Fruit fly (Drosophila melanogaster) Kc167 (cell line): ENCODE data around the gene Sirt7.

Source experiments
- h ChIP-seq: fragments of >200 bp; optimal IDR thresholded peaks from 3 replicates; lab custom pipeline; 2018; ENCODE audit warnings: missing external identifiers
- insv ChIP-seq: fragments of >200 bp; optimal IDR thresholded peaks from 3 replicates; lab custom pipeline; 2018; ENCODE audit warnings: missing external identifiers
- psq ChIP-seq: fragments of >200 bp; optimal IDR thresholded peaks from 2 replicates; lab custom pipeline; 2017; ENCODE audit warnings: missing external identifiers
- ttk ChIP-seq: sonication (Bioruptor generic); optimal IDR thresholded peaks from 2 replicates; lab custom pipeline; 2017; ENCODE audit warnings: missing external identifiers

DNA sequence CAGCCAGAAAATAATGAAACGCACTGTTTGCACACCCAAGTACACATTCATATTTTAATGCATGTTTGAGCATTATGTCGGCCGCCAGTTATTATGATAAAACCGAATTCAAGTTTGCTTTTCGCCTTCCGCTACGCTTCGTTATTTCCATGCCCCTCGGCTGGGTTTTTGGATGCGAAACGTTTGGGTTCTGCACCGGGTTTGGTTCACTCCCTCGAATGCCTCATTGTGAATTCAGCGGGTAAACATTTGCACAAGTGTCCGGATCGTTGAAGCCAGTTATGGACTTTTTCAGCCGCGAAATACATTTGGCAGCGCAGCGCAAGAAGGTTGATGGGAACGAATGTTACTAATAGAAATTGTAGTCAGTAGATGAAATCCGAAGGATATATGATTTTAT lies 15.4 kb downstream of the Sirt7 start:
- TF ChIP-seq h (lab: Kevin White, UChicago) = no peak
- TF ChIP-seq psq (lab: Kevin White, UChicago) = no peak
- TF ChIP-seq insv (lab: Kevin White, UChicago) = no peak
- TF ChIP-seq ttk (lab: Kevin White, UChicago) = no peak
